Worm (Caenorhabditis elegans): Measurements from ENCODE around the gene dhs-22.

dhs-22 gene

ce11 chrV:14393504-14393903 lies 27.7 kb downstream of the dhs-22 start, which contains the start of gene C15H11.1:
Gene C15H11.1, plus strand, starts transcription at chrV:14393804.
- no peak for TF ChIP-seq ref-1 (GFP tag; conservative IDR thresholded peaks at IDR 0.05)

ce11 chrV:14391830-14392229 lies 29.4 kb downstream of the dhs-22 start, which contains the start of gene C15H11.10:
Gene C15H11.10, plus strand, starts transcription at chrV:14392130.
- no peak for TF ChIP-seq flt-1 (GFP tag; IDR thresholded peaks at IDR 0.05)
- no peak for TF ChIP-seq T22C8.4 (GFP tag; IDR thresholded peaks at IDR 0.05)
- no peak for TF ChIP-seq tab-1 (GFP tag; IDR thresholded peaks at IDR 0.05)
- TF ChIP-seq ztf-29 (GFP tag; IDR thresholded peaks at IDR 0.05) = no peak
- TF ChIP-seq cog-1 (tag; optimal IDR thresholded peaks at IDR 0.05) = no peak
- TF ChIP-seq klf-2 (GFP tag; conservative IDR thresholded peaks at IDR 0.05) = no peak
- TF ChIP-seq ztf-23 (GFP tag; IDR thresholded peaks at IDR 0.05) = no peak
- TF ChIP-seq med-1 (GFP tag; optimal IDR thresholded peaks at IDR 0.05; ENCODE audit: insufficient read depth) = no peak
- no peak for TF ChIP-seq ref-1 (GFP tag; conservative IDR thresholded peaks at IDR 0.05)

- TF ChIP-seq ref-1 (GFP tag; conservative IDR thresholded peaks at IDR 0.05) (no peak), med-1 (GFP tag; optimal IDR thresholded peaks at IDR 0.05; ENCODE audit: insufficient read depth) (no peak), cog-1 (tag; optimal IDR thresholded peaks at IDR 0.05) (no peak), flt-1 (GFP tag; IDR thresholded peaks at IDR 0.05) (no peak), T22C8.4 (GFP tag; IDR thresholded peaks at IDR 0.05) (no peak)
Observed at ce11 chrV:14380242-14380641, 41.0 kb downstream of the dhs-22 start.

- TF ChIP-seq cog-1 (tag; optimal IDR thresholded peaks at IDR 0.05) (no peak), ref-1 (GFP tag; conservative IDR thresholded peaks at IDR 0.05) (no peak)
Observed at ce11 chrV:14378986-14379385, 42.3 kb downstream of the dhs-22 start, which contains the start of gene npr-43. Gene npr-43, minus strand, starts transcription at chrV:14379086.

- TF ChIP-seq cog-1 (tag; optimal IDR thresholded peaks at IDR 0.05) (no peak), ref-1 (GFP tag; conservative IDR thresholded peaks at IDR 0.05) (no peak), T22C8.4 (GFP tag; IDR thresholded peaks at IDR 0.05) (no peak), med-1 (GFP tag; optimal IDR thresholded peaks at IDR 0.05; ENCODE audit: insufficient read depth) (no peak), ztf-23 (GFP tag; IDR thresholded peaks at IDR 0.05) (no peak), ztf-29 (GFP tag; IDR thresholded peaks at IDR 0.05) (no peak), flt-1 (GFP tag; IDR thresholded peaks at IDR 0.05) (no peak), tab-1 (GFP tag; IDR thresholded peaks at IDR 0.05) (no peak), klf-2 (GFP tag; conservative IDR thresholded peaks at IDR 0.05) (no peak)
Observed at ce11 chrV:14378052-14378451, 43.2 kb downstream of the dhs-22 start.

- no peak for TF ChIP-seq flt-1 (GFP tag; IDR thresholded peaks at IDR 0.05)
- no peak for TF ChIP-seq tab-1 (GFP tag; IDR thresholded peaks at IDR 0.05)
- TF ChIP-seq med-1 (GFP tag; optimal IDR thresholded peaks at IDR 0.05; ENCODE audit: insufficient read depth) = no peak
Observed at ce11 chrV:14372774-14373173, 48.5 kb downstream of the dhs-22 start, which contains the start of gene unc-39. Gene unc-39, plus strand, starts transcription at chrV:14373074.
